Fruit fly (Drosophila melanogaster) S2 (cell line): ENCODE results near the gene CG43147.

ENCODE experiments used
- CG8478 ChIP-seq: fragments of >200 bp; optimal IDR thresholded peaks from 2 replicates; lab custom pipeline; 2018
- CTCF ChIP-seq, 2 experiments: fragments of >200 bp; optimal IDR thresholded peaks; 2 replicates each; lab custom pipeline; 2018

dm6 chr3L:13267893-13268292 is 32.1 kb downstream of the CG43147 start:
- no peak for TF ChIP-seq CG8478 (lab: Kevin White, UChicago)
- TF ChIP-seq CTCF (optimal IDR thresholded peaks at IDR 0.05; lab: Kevin White, UChicago), result no peak
